Worm (Caenorhabditis elegans) whole organism, young adult: ENCODE data around the gene R13A5.15.
A peak's percentile ranks its signal among the peaks of the same experiment; 100 is the strongest.
"Not testable (repeated sequence)": the region's sequence is repeated elsewhere in the genome, so short reads cannot be mapped to it uniquely, and the experiment has no call there.

Source experiments
- B0336.3 ChIP-seq: fragments of 200-800 bp; sonication (Bioruptor generic); IDR thresholded peaks from 2 replicates; pipeline ENCODE4 v1.3.6; 2022; ENCODE audit warnings: missing genetic modification characterization, missing compliant biosample characterization
- D2030.7 ChIP-seq: fragments of 200-800 bp; sonication (Bioruptor generic); IDR thresholded peaks from 2 replicates; pipeline ENCODE4 v1.3.6; 2022; ENCODE audit warnings: missing genetic modification reagents, missing genetic modification characterization, missing compliant biosample characterization
- F22D6.2 ChIP-seq: sonication (generic microtip); optimal IDR thresholded peaks from 2 replicates; lab custom pipeline; 2016; ENCODE audit warnings: mild to moderate bottlenecking, missing genetic modification characterization, missing compliant biosample characterization
- F39B2.1 ChIP-seq: fragments of 200-800 bp; sonication (Bioruptor generic); IDR thresholded peaks from 2 replicates; pipeline ENCODE4 v1.3.6; 2022; ENCODE audit warnings: missing genetic modification reagents, missing genetic modification characterization, missing compliant biosample characterization
- F52B5.7 ChIP-seq: sonication (generic microtip); optimal IDR thresholded peaks from 2 replicates; lab custom pipeline; 2016; ENCODE audit warnings: mild to moderate bottlenecking, missing genetic modification characterization, missing compliant biosample characterization
- Y67H2A.10 ChIP-seq: fragments of 200-800 bp; sonication (Bioruptor generic); conservative IDR thresholded peaks from 2 replicates; pipeline ENCODE4 v1.3.6; 2022; ENCODE audit warnings: missing genetic modification reagents, missing genetic modification characterization, missing compliant biosample characterization
- ama-1 ChIP-seq, 3 experiments: fragments of 150-350 bp in 1 of 3; sonication (generic microtip) in 2 of 3; optimal IDR thresholded peaks; 2 replicates each; lab custom pipeline; 2014 to 2018; ENCODE audit warnings: missing biosample characterization in 2 of 3, missing genetic modification characterization in 2 of 3, missing genetic modification reagents in 2 of 3
- aptf-2 ChIP-seq: fragments of 200-800 bp; sonication (Bioruptor generic); conservative IDR thresholded peaks from 2 replicates; pipeline ENCODE4 v1.3.6; 2022; ENCODE audit warnings: missing genetic modification reagents, missing genetic modification characterization, missing compliant biosample characterization
- athp-1 ChIP-seq: sonication (generic microtip); optimal IDR thresholded peaks from 2 replicates; lab custom pipeline; 2017; ENCODE audit warnings: mild to moderate bottlenecking, missing genetic modification characterization, missing compliant biosample characterization
- attf-3 ChIP-seq: fragments of 200-800 bp; sonication (Bioruptor generic); conservative IDR thresholded peaks from 2 replicates; pipeline ENCODE4 v1.3.6; 2022; ENCODE audit warnings: missing genetic modification reagents, missing genetic modification characterization, missing compliant biosample characterization
- attf-6 ChIP-seq: fragments of 200-800 bp; sonication (Bioruptor generic); IDR thresholded peaks from 2 replicates; pipeline ENCODE4 v1.3.6; 2022; ENCODE audit warnings: missing genetic modification reagents, missing genetic modification characterization, missing compliant biosample characterization
- bed-1 ChIP-seq: fragments of 200-800 bp; sonication (Bioruptor generic); IDR thresholded peaks from 2 replicates; pipeline ENCODE4 v1.3.6; 2022; ENCODE audit warnings: missing genetic modification reagents, missing genetic modification characterization, missing compliant biosample characterization
- cebp-2 ChIP-seq: fragments of 200-800 bp; sonication (Bioruptor generic); IDR thresholded peaks from 2 replicates; pipeline ENCODE4 v1.3.6; 2022; ENCODE audit warnings: missing genetic modification characterization, missing compliant biosample characterization
- ceh-27 ChIP-seq: fragments of 200-800 bp; sonication (Bioruptor generic); optimal IDR thresholded peaks from 2 replicates; lab custom pipeline; 2018; ENCODE audit warnings: mild to moderate bottlenecking, missing genetic modification characterization, moderate library complexity, missing compliant biosample characterization
- ceh-91 ChIP-seq: fragments of 200-800 bp; sonication (Bioruptor generic); IDR thresholded peaks from 2 replicates; pipeline ENCODE4 v1.3.6; 2022; ENCODE audit warnings: missing genetic modification reagents, missing genetic modification characterization, missing compliant biosample characterization
- chd-7 ChIP-seq: sonication (generic microtip); optimal IDR thresholded peaks from 2 replicates; lab custom pipeline; 2016; ENCODE audit warnings: mild to moderate bottlenecking, missing genetic modification characterization, moderate library complexity, missing compliant biosample characterization
- efl-1 ChIP-seq: fragments of 150-350 bp; optimal IDR thresholded peaks from 2 replicates; lab custom pipeline; 2014; ENCODE audit warnings: missing biosample characterization, missing genetic modification reagents, missing genetic modification characterization
- egl-44 ChIP-seq: fragments of 200-800 bp; sonication (Bioruptor generic); IDR thresholded peaks from 2 replicates; pipeline ENCODE4 v1.3.6; 2022; ENCODE audit warnings: missing genetic modification reagents, missing genetic modification characterization, missing compliant biosample characterization
- ets-4 ChIP-seq: fragments of 200-800 bp; sonication (Bioruptor generic); optimal IDR thresholded peaks from 2 replicates; lab custom pipeline; 2018; ENCODE audit warnings: mild to moderate bottlenecking, missing genetic modification characterization, missing compliant biosample characterization
- gei-17 ChIP-seq: fragments of 200-800 bp; sonication (Bioruptor generic); optimal IDR thresholded peaks from 2 replicates; lab custom pipeline; 2018; ENCODE audit warnings: mild to moderate bottlenecking, missing genetic modification characterization, missing compliant biosample characterization
- hlh-26 ChIP-seq: fragments of 200-800 bp; sonication (Bioruptor generic); conservative IDR thresholded peaks from 2 replicates; pipeline ENCODE4 v1.3.6; 2022; ENCODE audit warnings: missing genetic modification reagents, missing genetic modification characterization, missing compliant biosample characterization
- hrde-1 ChIP-seq: sonication (generic microtip); optimal IDR thresholded peaks from 2 replicates; lab custom pipeline; 2016; ENCODE audit warnings: missing genetic modification characterization, mild to moderate bottlenecking, missing compliant biosample characterization, moderate library complexity, missing genotype, missing genetic modification reagents, borderline replicate concordance
- hsf-1 ChIP-seq: fragments of 200-800 bp; sonication (Bioruptor generic); IDR thresholded peaks from 2 replicates; pipeline ENCODE4 v1.3.6; 2022; ENCODE audit warnings: missing genetic modification reagents, missing genetic modification characterization, missing compliant biosample characterization
- let-526 ChIP-seq: fragments of 200-800 bp; sonication (Bioruptor generic); IDR thresholded peaks from 2 replicates; pipeline ENCODE4 v1.3.6; 2022; ENCODE audit warnings: missing genetic modification reagents, missing genetic modification characterization, missing compliant biosample characterization
- lin-35 ChIP-seq, 3 experiments: fragments of 150-350 bp in 2 of 3; sonication (generic microtip) in 1 of 3; optimal IDR thresholded peaks; 2 replicates each; lab custom pipeline; 2014 to 2018; ENCODE audit warnings: missing biosample characterization in 3 of 3, missing genetic modification characterization in 3 of 3, missing genetic modification reagents in 3 of 3
- lin-40 ChIP-seq: sonication (generic microtip); optimal IDR thresholded peaks from 2 replicates; lab custom pipeline; 2016; ENCODE audit warnings: missing genetic modification characterization, mild to moderate bottlenecking, missing compliant biosample characterization, missing genotype, missing genetic modification reagents
- lir-1 ChIP-seq: fragments of 200-800 bp; sonication (Bioruptor generic); conservative IDR thresholded peaks from 2 replicates; pipeline ENCODE4 v1.3.6; 2022; ENCODE audit warnings: missing genetic modification reagents, missing genetic modification characterization, missing compliant biosample characterization
- madf-6 ChIP-seq: fragments of 200-800 bp; sonication (Bioruptor generic); IDR thresholded peaks from 2 replicates; pipeline ENCODE4 v1.3.6; 2022; ENCODE audit warnings: missing genetic modification reagents, missing genetic modification characterization, missing compliant biosample characterization
- mcd-1 ChIP-seq: fragments of 200-800 bp; sonication (Bioruptor generic); IDR thresholded peaks from 2 replicates; pipeline ENCODE4 v1.3.6; 2022; ENCODE audit warnings: missing genetic modification reagents, missing genetic modification characterization, missing compliant biosample characterization
- mel-28 ChIP-seq: sonication (generic microtip); optimal IDR thresholded peaks from 2 replicates; lab custom pipeline; 2016; ENCODE audit warnings: borderline replicate concordance, mild to moderate bottlenecking, missing genetic modification characterization, missing compliant biosample characterization
- nhr-80 ChIP-seq: sonication (generic microtip); optimal IDR thresholded peaks from 2 replicates; lab custom pipeline; 2016; ENCODE audit warnings: missing genetic modification characterization, missing compliant biosample characterization
- pha-4 ChIP-seq: fragments of 150-350 bp; sonication (generic microtip); optimal IDR thresholded peaks from 2 replicates; lab custom pipeline; 2014; ENCODE audit warnings: missing biosample characterization, missing genetic modification reagents, missing genetic modification characterization
- rpc-1 ChIP-seq, 2 experiments: fragments of 150-350 bp in 1 of 2; sonication (generic microtip) in 1 of 2; optimal IDR thresholded peaks; 2 replicates each; lab custom pipeline; 2014 to 2018; ENCODE audit warnings: missing biosample characterization in 1 of 2, missing genetic modification characterization in 1 of 2, missing genetic modification reagents in 1 of 2, missing genotype in 1 of 2
- snpc-1.3 ChIP-seq: sonication (generic microtip); optimal IDR thresholded peaks from 2 replicates; lab custom pipeline; 2017; ENCODE audit warnings: missing genetic modification characterization, mild to moderate bottlenecking, missing compliant biosample characterization, antibody characterized with exemption, moderate library complexity, missing genotype, missing genetic modification reagents; ENCODE audit not compliant: insufficient read depth
- snpc-3.4 ChIP-seq: sonication (generic microtip); optimal IDR thresholded peaks from 2 replicates; lab custom pipeline; 2017; ENCODE audit warnings: missing genetic modification characterization, mild to moderate bottlenecking, missing compliant biosample characterization, antibody characterized with exemption, moderate library complexity, missing genotype, missing genetic modification reagents
- sptf-2 ChIP-seq: fragments of 200-800 bp; sonication (Bioruptor generic); optimal IDR thresholded peaks from 2 replicates; lab custom pipeline; 2018; ENCODE audit warnings: mild to moderate bottlenecking, missing genetic modification characterization, missing compliant biosample characterization
- tlf-1 ChIP-seq: fragments of 200-800 bp; sonication (Bioruptor generic); optimal IDR thresholded peaks from 2 replicates; lab custom pipeline; 2018; ENCODE audit warnings: mild to moderate bottlenecking, missing genetic modification characterization, missing compliant biosample characterization
- ztf-28 ChIP-seq: fragments of 200-800 bp; sonication (Bioruptor generic); IDR thresholded peaks from 2 replicates; pipeline ENCODE4 v1.3.6; 2022; ENCODE audit warnings: missing genetic modification reagents, missing genetic modification characterization, missing compliant biosample characterization
- ztf-6 ChIP-seq: fragments of 200-800 bp; sonication (Bioruptor generic); IDR thresholded peaks from 2 replicates; pipeline ENCODE4 v1.3.6; 2022; ENCODE audit warnings: missing genetic modification reagents, missing genetic modification characterization, missing compliant biosample characterization

Gene R13A5.15

ce11 chrIII:7608223-7608622 lies 20.1 kb upstream of the R13A5.15 start, which contains the start of gene T04A6.3:
TSS of gene T04A6.3 (minus strand) at chrIII:7608323.
- TF ChIP-seq athp-1 (tag; lab: Kevin White, UChicago) (no peak), cebp-2 (GFP tag; lab: Robert Waterston, UW) (no peak), hrde-1 (no peak), F39B2.1 (GFP tag; lab: Robert Waterston, UW) (no peak), F22D6.2 (tag; lab: Kevin White, UChicago) (no peak), mel-28 (no peak), ceh-91 (GFP tag; lab: Robert Waterston, UW) (no peak), ceh-27 (GFP tag; lab: Kevin White, UChicago) (no peak), aptf-2 (no peak)

- TF ChIP-seq attf-3 (GFP tag; lab: Robert Waterston, UW) = peak; percentile 86
Observed at ce11 chrIII:7601084-7601483, 13.0 kb upstream of the R13A5.15 start.

DNA sequence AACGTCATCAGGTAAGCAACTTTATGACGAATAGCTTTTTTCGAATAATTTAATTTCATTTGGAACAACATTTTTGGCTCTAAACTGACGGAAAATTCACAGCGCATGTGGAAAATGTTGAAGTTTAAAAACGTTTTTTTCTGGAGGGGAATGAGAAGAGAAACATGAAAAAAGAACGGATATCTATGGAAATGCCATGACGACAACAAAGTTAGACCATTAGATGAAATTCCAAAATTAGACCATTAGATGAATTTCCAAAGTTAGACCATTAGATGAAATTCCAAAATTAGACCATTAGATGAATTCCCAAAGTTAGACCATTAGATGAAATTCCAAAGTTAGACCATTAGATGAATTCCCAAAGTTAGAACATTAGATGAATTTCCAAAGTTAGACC lies 6.4 kb upstream of the R13A5.15 start, which contains the start of gene Y80D4G.2:
Y80D4G.2 (minus strand) TSS at position 101 of the 400 bp plus-strand sequence.
- TF ChIP-seq bed-1; ama-1 (optimal IDR thresholded peaks at IDR 0.05; lab: Kevin White, UChicago); ama-1 (GFP tag; optimal IDR thresholded peaks at IDR 0.05; lab: Kevin White, UChicago); B0336.3 (GFP tag; lab: Robert Waterston, UW): not testable (repeated sequence)

- TF ChIP-seq ztf-28 (GFP tag; lab: Robert Waterston, UW) = no peak
- TF ChIP-seq hrde-1 = no peak
- TF ChIP-seq bed-1 = no peak
- TF ChIP-seq let-526 (GFP tag; lab: Robert Waterston, UW) = no peak
- TF ChIP-seq B0336.3 (GFP tag; lab: Robert Waterston, UW) = no peak
- no peak for TF ChIP-seq ets-4 (GFP tag; lab: Kevin White, UChicago)
- no peak for TF ChIP-seq rpc-1 (optimal IDR thresholded peaks at IDR 0.05; lab: Kevin White, UChicago)
- TF ChIP-seq rpc-1 (tag; optimal IDR thresholded peaks at IDR 0.05; lab: Kevin White, UChicago) = no peak
- no peak for TF ChIP-seq chd-7 (tag; lab: Kevin White, UChicago)
- no peak for TF ChIP-seq pha-4 (tag; lab: Kevin White, UChicago)
- no peak for TF ChIP-seq lin-35 (GFP tag; optimal IDR thresholded peaks at IDR 0.05; lab: Kevin White, UChicago)
- no peak for TF ChIP-seq lir-1 (GFP tag; lab: Robert Waterston, UW)
- no peak for TF ChIP-seq snpc-1.3
- TF ChIP-seq mcd-1 (GFP tag; lab: Robert Waterston, UW) = no peak
- TF ChIP-seq lin-40 = no peak
- TF ChIP-seq egl-44 (GFP tag; lab: Robert Waterston, UW) = no peak
- TF ChIP-seq F52B5.7 = no peak
- TF ChIP-seq hlh-26 = no peak
- no peak for TF ChIP-seq hsf-1 (GFP tag; lab: Robert Waterston, UW)
- TF ChIP-seq Y67H2A.10 = no peak
Observed at ce11 chrIII:7593285-7593928, 5.3 kb upstream of the R13A5.15 start, which contains the start of gene R13A5.11. TSS of gene R13A5.11 (minus strand) at chrIII:7593335.

DNA sequence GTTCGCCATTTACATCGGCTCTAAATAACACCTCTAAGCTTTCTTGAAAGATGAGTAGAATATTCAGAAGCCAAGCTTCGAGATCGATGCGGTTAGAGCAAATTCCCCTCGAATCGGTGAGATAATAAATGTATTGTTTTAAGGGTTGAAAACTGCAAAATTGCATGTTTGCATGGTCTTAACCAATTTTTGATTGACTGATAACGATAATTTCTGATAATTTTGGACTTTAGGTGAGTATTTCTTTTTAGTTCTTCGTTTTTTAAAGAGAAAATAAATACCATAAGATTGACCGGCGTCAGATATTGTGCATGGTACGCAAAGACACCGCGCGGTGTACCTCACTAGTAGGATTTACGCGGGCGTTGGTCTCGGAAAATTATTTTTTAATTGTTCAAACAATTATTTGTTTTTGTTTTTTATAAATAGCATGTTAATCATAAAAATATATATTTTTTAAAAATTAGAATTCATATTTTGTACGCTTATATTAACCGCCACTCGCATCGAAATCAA lies 3.9 kb downstream of the R13A5.15 start, which contains the start of gene cup-5:
cup-5 (plus strand) TSS at position 51 of the 516 bp plus-strand sequence.
- no peak for TF ChIP-seq sptf-2 (GFP tag; lab: Kevin White, UChicago)
- no peak for TF ChIP-seq attf-6 (GFP tag; lab: Robert Waterston, UW)
- no peak for TF ChIP-seq gei-17 (GFP tag; lab: Kevin White, UChicago)
- peak; percentile 76 for TF ChIP-seq efl-1 (GFP tag; lab: Kevin White, UChicago)
- no peak for TF ChIP-seq egl-44 (GFP tag; lab: Robert Waterston, UW)
- TF ChIP-seq nhr-80 = peak; percentile 47
- peak; percentile 15 for TF ChIP-seq snpc-3.4 (tag; lab: Kevin White, UChicago)
- no peak for TF ChIP-seq ztf-6 (GFP tag; lab: Robert Waterston, UW)
- no peak for TF ChIP-seq tlf-1 (GFP tag; lab: Kevin White, UChicago)
- peak; percentile 90 for TF ChIP-seq athp-1 (tag; lab: Kevin White, UChicago)
- TF ChIP-seq D2030.7 (GFP tag; lab: Robert Waterston, UW) = peak; percentile 45; the same call in 1 of the 2 replicates
- peak; percentile 73 for TF ChIP-seq madf-6 (GFP tag; lab: Robert Waterston, UW)
- no peak for TF ChIP-seq rpc-1 (optimal IDR thresholded peaks at IDR 0.05; lab: Kevin White, UChicago)
- no peak for TF ChIP-seq rpc-1 (tag; optimal IDR thresholded peaks at IDR 0.05; lab: Kevin White, UChicago)
- TF ChIP-seq lin-35 (GFP tag; optimal IDR thresholded peaks at IDR 0.05; lab: Kevin White, UChicago) = no peak
